Worm (Caenorhabditis elegans) whole organism, L4 larva: ENCODE data around the gene set-5.

Experiments
- hif-1 ChIP-seq, 2 experiments: sonication (generic microtip); optimal IDR thresholded peaks; 2 replicates each; lab custom pipeline; 2016 to 2017; ENCODE audit warnings: missing compliant biosample characterization in 2 of 2, missing genetic modification characterization in 2 of 2, missing genetic modification reagents in 2 of 2, missing genotype in 2 of 2, mild to moderate bottlenecking in 1 of 2
- lim-7 ChIP-seq: fragments of 200-800 bp; sonication (Bioruptor generic); IDR thresholded peaks from 2 replicates; pipeline ENCODE4 v1.3.6; 2022; ENCODE audit warnings: missing genetic modification characterization, missing compliant biosample characterization

ce11 chrV:14678298-14678697 lies 20.5 kb upstream of the set-5 start:
- TF ChIP-seq hif-1 (tag; optimal IDR thresholded peaks at IDR 0.05; lab: Kevin White, UChicago) (no peak), lim-7 (no peak)
